Fruit fly (Drosophila melanogaster) whole organism, prepupa: ENCODE results near the gene Sfxn2.

Experiments
- Blimp-1 ChIP-seq: fragments of 200-800 bp; sonication (Bioruptor generic); optimal IDR thresholded peaks from 3 replicates; lab custom pipeline; 2017; ENCODE audit warnings: missing biosample characterization, missing genetic modification characterization, mild to moderate bottlenecking, moderate library complexity, missing genetic modification reagents
- CG11294 ChIP-seq: fragments of 200-800 bp; sonication (Bioruptor generic); IDR thresholded peaks from 2 replicates; pipeline ENCODE4 v1.3.6; 2022; ENCODE audit warnings: missing biosample characterization, missing genetic modification characterization
- CG32006 ChIP-seq: fragments of 200-800 bp; sonication (Bioruptor generic); optimal IDR thresholded peaks from 3 replicates; lab custom pipeline; 2017; ENCODE audit warnings: missing biosample characterization, mild to moderate bottlenecking, missing genetic modification characterization
- CG6163 ChIP-seq: fragments of 200-800 bp; sonication (Bioruptor generic); IDR thresholded peaks from 3 replicates; pipeline ENCODE4 v1.3.6; 2022; ENCODE audit warnings: missing biosample characterization, missing genetic modification characterization
- CG9139 ChIP-seq: fragments of 200-800 bp; sonication (Bioruptor generic); optimal IDR thresholded peaks from 3 replicates; lab custom pipeline; 2017; ENCODE audit warnings: missing biosample characterization, mild to moderate bottlenecking, missing genetic modification characterization
- Ets21C ChIP-seq: fragments of 200-800 bp; sonication (Bioruptor generic); optimal IDR thresholded peaks from 3 replicates; lab custom pipeline; 2016; ENCODE audit warnings: missing biosample characterization, missing genetic modification characterization
- Lpt ChIP-seq: fragments of 200-800 bp; sonication (Bioruptor generic); optimal IDR thresholded peaks from 3 replicates; lab custom pipeline; 2016; ENCODE audit warnings: missing biosample characterization, missing genetic modification characterization
- Sox102F ChIP-seq: fragments of 200-800 bp; sonication (Bioruptor generic); optimal IDR thresholded peaks from 2 replicates; lab custom pipeline; 2016; ENCODE audit warnings: missing biosample characterization, mild to moderate bottlenecking, missing genetic modification characterization

DNA sequence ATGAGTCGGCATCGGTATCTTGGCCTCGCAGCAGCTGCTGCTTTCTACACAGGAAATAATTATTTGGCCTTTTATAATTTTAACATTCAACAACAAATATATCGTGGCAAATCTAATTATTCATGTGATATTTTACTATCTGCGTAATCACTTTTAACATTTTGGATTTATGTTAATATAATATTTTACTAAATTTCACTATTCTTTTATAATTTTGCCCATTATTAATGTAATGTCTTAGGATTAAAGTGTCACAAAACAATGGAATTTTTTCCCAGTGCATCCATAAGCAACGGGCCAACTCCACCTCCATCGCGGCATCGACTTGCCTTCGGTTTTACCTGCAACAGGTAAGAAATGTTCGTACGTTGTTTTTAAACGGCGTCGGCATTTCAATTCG, 20.5 kb upstream of the Sfxn2 start:
- TF ChIP-seq Ets21C (peak; percentile 78), Blimp-1 (GFP tag; lab: Kevin White, UChicago) (peak; percentile 85), CG32006 (GFP tag; lab: Kevin White, UChicago) (peak; percentile 97), Sox102F (GFP tag; lab: Kevin White, UChicago) (peak; percentile 88), CG11294 (GFP tag; lab: Robert Waterston, UW) (peak; percentile 71), CG6163 (GFP tag; lab: Robert Waterston, UW) (peak; percentile 87), Lpt (GFP tag; lab: Kevin White, UChicago) (peak; percentile 89), CG9139 (GFP tag; lab: Kevin White, UChicago) (peak; percentile 93)
